Worm (Caenorhabditis elegans): ENCODE data around the gene C54E10.11.

DNA sequence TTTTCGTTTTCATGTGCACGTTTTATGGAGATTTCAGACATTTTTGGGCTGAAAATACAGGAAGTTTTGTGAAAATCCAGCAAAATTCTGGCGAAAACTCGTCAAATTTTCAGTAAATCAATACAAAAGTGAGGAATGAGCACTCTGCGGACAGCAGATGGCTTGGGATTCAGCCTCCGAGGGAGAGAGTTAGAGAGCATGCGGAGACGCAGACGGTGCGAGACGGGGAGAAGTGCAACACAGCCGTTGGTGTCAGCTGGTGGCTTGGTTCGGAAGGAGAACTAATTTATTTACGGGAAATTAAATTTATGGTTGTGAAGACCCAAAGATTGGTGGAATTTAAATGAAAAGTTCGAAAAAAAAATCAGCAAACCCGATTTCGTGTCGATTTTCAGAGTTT, 6.6 kb upstream of the C54E10.11 start, which contains the start of gene C54E10.6:
- TF ChIP-seq nhr-76 (tag; optimal IDR thresholded peaks at IDR 0.05), result no peak
- TF ChIP-seq ceh-83 (GFP tag; optimal IDR thresholded peaks at IDR 0.05), result no peak
- TF ChIP-seq mep-1 (tag; optimal IDR thresholded peaks at IDR 0.05), result peak; percentile 10
- no peak for TF ChIP-seq zip-8 (tag; optimal IDR thresholded peaks at IDR 0.05)
- TF ChIP-seq lsy-2 (tag; optimal IDR thresholded peaks at IDR 0.05), result no peak
- TF ChIP-seq blmp-1 (tag; optimal IDR thresholded peaks at IDR 0.05), result no peak
